Worm (Caenorhabditis elegans) whole organism, mixed stage, embryonic: ENCODE measurements around the gene F46E10.18.

Source experiments
- M03D4.4 ChIP-seq: sonication (generic microtip); optimal IDR thresholded peaks from 2 replicates; lab custom pipeline; 2017; ENCODE audit warnings: mild to moderate bottlenecking, missing genetic modification characterization, missing compliant biosample characterization
- bed-3 ChIP-seq: fragments of 200-800 bp; sonication (Bioruptor generic); optimal IDR thresholded peaks from 3 replicates; lab custom pipeline; 2018; ENCODE audit warnings: mild to moderate bottlenecking, missing genetic modification characterization, moderate library complexity, missing compliant biosample characterization
- ceh-39 ChIP-seq: fragments of 150-350 bp; optimal IDR thresholded peaks from 2 replicates; lab custom pipeline; 2014; ENCODE audit warnings: missing biosample characterization, missing genetic modification characterization
- ceh-43 ChIP-seq: fragments of 200-800 bp; sonication (Bioruptor generic); optimal IDR thresholded peaks from 2 replicates; lab custom pipeline; 2018; ENCODE audit warnings: mild to moderate bottlenecking, missing genetic modification characterization, moderate library complexity, missing compliant biosample characterization
- ceh-83 ChIP-seq: fragments of 200-800 bp; sonication (Bioruptor generic); optimal IDR thresholded peaks from 2 replicates; lab custom pipeline; 2018; ENCODE audit warnings: mild to moderate bottlenecking, missing genetic modification characterization, missing compliant biosample characterization
- cnd-1 ChIP-seq: fragments of 200-800 bp; sonication (Bioruptor generic); optimal IDR thresholded peaks from 2 replicates; lab custom pipeline; 2018; ENCODE audit warnings: mild to moderate bottlenecking, missing genetic modification characterization, missing compliant biosample characterization
- elt-1 ChIP-seq: sonication (generic microtip); optimal IDR thresholded peaks from 2 replicates; lab custom pipeline; 2017; ENCODE audit warnings: missing genetic modification characterization, mild to moderate bottlenecking, missing compliant biosample characterization, antibody characterized with exemption, moderate library complexity, borderline replicate concordance; ENCODE audit not compliant: insufficient read depth
- elt-3 ChIP-seq: fragments of 150-350 bp; optimal IDR thresholded peaks from 2 replicates; lab custom pipeline; 2014; ENCODE audit warnings: missing biosample characterization, missing genetic modification characterization
- flh-1 ChIP-seq: fragments of 200-800 bp; sonication (Bioruptor generic); optimal IDR thresholded peaks from 2 replicates; lab custom pipeline; 2018; ENCODE audit warnings: mild to moderate bottlenecking, missing genetic modification characterization, moderate library complexity, missing compliant biosample characterization
- ham-2 ChIP-seq: fragments of 200-800 bp; sonication (Bioruptor generic); optimal IDR thresholded peaks from 2 replicates; lab custom pipeline; 2018; ENCODE audit warnings: mild to moderate bottlenecking, missing genetic modification characterization, missing compliant biosample characterization
- hlh-1 ChIP-seq: fragments of 150-350 bp; optimal IDR thresholded peaks from 2 replicates; lab custom pipeline; 2014; ENCODE audit warnings: missing biosample characterization, missing genetic modification reagents, missing genetic modification characterization
- lin-13 ChIP-seq: fragments of 150-350 bp; optimal IDR thresholded peaks from 2 replicates; lab custom pipeline; 2014; ENCODE audit warnings: missing biosample characterization, missing genetic modification characterization
- lin-32 ChIP-seq: fragments of 200-800 bp; sonication (Bioruptor generic); optimal IDR thresholded peaks from 2 replicates; lab custom pipeline; 2018; ENCODE audit warnings: mild to moderate bottlenecking, missing genetic modification characterization, missing compliant biosample characterization
- lsy-2 ChIP-seq: fragments of 150-350 bp; optimal IDR thresholded peaks from 2 replicates; lab custom pipeline; 2014; ENCODE audit warnings: missing biosample characterization, missing genetic modification characterization
- mab-5 ChIP-seq: fragments of 150-350 bp; optimal IDR thresholded peaks from 2 replicates; lab custom pipeline; 2014; ENCODE audit warnings: missing biosample characterization, missing genetic modification characterization
- mep-1 ChIP-seq: fragments of 150-350 bp; optimal IDR thresholded peaks from 2 replicates; lab custom pipeline; 2017; ENCODE audit warnings: missing biosample characterization, missing genetic modification reagents, missing genetic modification characterization, inconsistent platforms
- mls-2 ChIP-seq: sonication (generic microtip); optimal IDR thresholded peaks from 2 replicates; lab custom pipeline; 2016; ENCODE audit warnings: mild to moderate bottlenecking, missing genetic modification characterization, moderate library complexity, missing compliant biosample characterization
- nhr-12 ChIP-seq: fragments of 150-350 bp; optimal IDR thresholded peaks from 2 replicates; lab custom pipeline; 2014; ENCODE audit warnings: missing biosample characterization, missing genetic modification characterization
- nhr-2 ChIP-seq: fragments of 150-350 bp; optimal IDR thresholded peaks from 2 replicates; lab custom pipeline; 2014; ENCODE audit warnings: missing biosample characterization, missing genetic modification characterization
- nhr-237 ChIP-seq: fragments of 150-350 bp; optimal IDR thresholded peaks from 2 replicates; lab custom pipeline; 2014; ENCODE audit warnings: missing biosample characterization, missing genetic modification characterization
- nhr-28 ChIP-seq: fragments of 150-350 bp; optimal IDR thresholded peaks from 2 replicates; lab custom pipeline; 2014; ENCODE audit warnings: missing biosample characterization, missing genetic modification characterization
- nhr-76 ChIP-seq: sonication (generic microtip); optimal IDR thresholded peaks from 2 replicates; lab custom pipeline; 2017; ENCODE audit warnings: missing biosample characterization, missing genetic modification characterization
- pha-4 ChIP-seq: fragments of 150-350 bp; optimal IDR thresholded peaks from 2 replicates; lab custom pipeline; 2018; ENCODE audit warnings: missing biosample characterization, missing genetic modification reagents, missing genetic modification characterization
- sem-2 ChIP-seq: fragments of 200-800 bp; sonication (Bioruptor generic); optimal IDR thresholded peaks from 2 replicates; lab custom pipeline; 2018; ENCODE audit warnings: mild to moderate bottlenecking, missing genetic modification characterization, missing compliant biosample characterization
- snpc-4 ChIP-seq: fragments of 150-350 bp; optimal IDR thresholded peaks from 2 replicates; lab custom pipeline; 2014; ENCODE audit warnings: missing biosample characterization, missing genetic modification characterization
- sptf-1 ChIP-seq: sonication (generic microtip); optimal IDR thresholded peaks from 2 replicates; lab custom pipeline; 2017; ENCODE audit warnings: mild to moderate bottlenecking, missing genetic modification characterization, moderate library complexity, missing compliant biosample characterization
- tbx-8 ChIP-seq: fragments of 200-800 bp; sonication (Bioruptor generic); optimal IDR thresholded peaks from 2 replicates; lab custom pipeline; 2018; ENCODE audit warnings: mild to moderate bottlenecking, missing genetic modification characterization, moderate library complexity, missing compliant biosample characterization
- unc-120 ChIP-seq: sonication (generic microtip); optimal IDR thresholded peaks from 2 replicates; lab custom pipeline; 2017; ENCODE audit warnings: missing genetic modification characterization, missing compliant biosample characterization; ENCODE audit not compliant: poor library complexity, severe bottlenecking
- unc-62 ChIP-seq: fragments of 150-350 bp; optimal IDR thresholded peaks from 2 replicates; lab custom pipeline; 2014; ENCODE audit warnings: missing biosample characterization, missing genetic modification reagents, missing genetic modification characterization
- ztf-11 ChIP-seq: fragments of 150-350 bp; optimal IDR thresholded peaks from 2 replicates; lab custom pipeline; 2014; ENCODE audit warnings: missing biosample characterization, missing genetic modification characterization

The F46E10.18 gene

ce11 chrV:6498441-6498840, 22.4 kb upstream of the F46E10.18 start:
- no peak for TF ChIP-seq nhr-2
- TF ChIP-seq nhr-12 (tag; lab: Kevin White, UChicago), result no peak
- TF ChIP-seq pha-4, result no peak
- TF ChIP-seq unc-120 (tag; lab: Kevin White, UChicago), result no peak
- TF ChIP-seq bed-3 (GFP tag; lab: Kevin White, UChicago), result no peak
- no peak for TF ChIP-seq lin-32
- TF ChIP-seq tbx-8 (GFP tag; lab: Kevin White, UChicago), result no peak
- TF ChIP-seq M03D4.4 (tag; lab: Kevin White, UChicago), result no peak
- no peak for TF ChIP-seq hlh-1 (tag; lab: Kevin White, UChicago)
- TF ChIP-seq lin-13, result no peak

- no peak for TF ChIP-seq sem-2 (GFP tag; lab: Kevin White, UChicago)
- no peak for TF ChIP-seq lin-32
- TF ChIP-seq elt-1 (tag; lab: Kevin White, UChicago), result no peak
- TF ChIP-seq pha-4, result no peak
- TF ChIP-seq ceh-39 (tag; lab: Kevin White, UChicago), result no peak
- no peak for TF ChIP-seq nhr-28 (tag; lab: Kevin White, UChicago)
- no peak for TF ChIP-seq elt-3 (tag; lab: Kevin White, UChicago)
- no peak for TF ChIP-seq mab-5
- TF ChIP-seq bed-3 (GFP tag; lab: Kevin White, UChicago), result no peak
- no peak for TF ChIP-seq ceh-43
- TF ChIP-seq, all 35 proteins: peak for 0
Observed at ce11 chrV:6498903-6499302, 21.9 kb upstream of the F46E10.18 start, which contains the start of gene W01A11.1. TSS of gene W01A11.1 (plus strand) at chrV:6499224.

ce11 chrV:6503158-6503557, 17.7 kb upstream of the F46E10.18 start:
- TF ChIP-seq unc-120 (tag; lab: Kevin White, UChicago), result no peak
- no peak for TF ChIP-seq mls-2
- TF ChIP-seq ceh-83, result no peak
- TF ChIP-seq unc-62 (GFP tag; lab: Kevin White, UChicago), result peak; percentile 9
- no peak for TF ChIP-seq snpc-4 (tag; lab: Kevin White, UChicago)
- no peak for TF ChIP-seq nhr-237 (tag; lab: Kevin White, UChicago)
- TF ChIP-seq mep-1 (tag; lab: Kevin White, UChicago), result no peak

ce11 chrV:6504131-6504827, 16.6 kb upstream of the F46E10.18 start, which contains the start of gene moc-2:
TSS of gene moc-2 (minus strand) at chrV:6504181.
- TF ChIP-seq flh-1 (GFP tag; lab: Kevin White, UChicago) (no peak), hlh-1 (tag; lab: Kevin White, UChicago) (no peak), ham-2 (GFP tag; lab: Kevin White, UChicago) (no peak), sptf-1 (no peak), mls-2 (no peak), lin-32 (no peak)

ce11 chrV:6505339-6505811, 15.5 kb upstream of the F46E10.18 start, which contains the start of gene W01A11.7:
TSS of gene W01A11.7 (minus strand) at chrV:6505389.
- TF ChIP-seq sem-2 (GFP tag; lab: Kevin White, UChicago) (no peak), unc-120 (tag; lab: Kevin White, UChicago) (no peak), ceh-83 (no peak), ceh-39 (tag; lab: Kevin White, UChicago) (no peak), nhr-12 (tag; lab: Kevin White, UChicago) (no peak), cnd-1 (tag; lab: Kevin White, UChicago) (no peak), pha-4 (no peak), lin-32 (no peak), tbx-8 (GFP tag; lab: Kevin White, UChicago) (no peak), snpc-4 (tag; lab: Kevin White, UChicago) (no peak), mab-5 (no peak), ham-2 (GFP tag; lab: Kevin White, UChicago) (no peak), unc-62 (GFP tag; lab: Kevin White, UChicago) (no peak), lsy-2 (no peak), M03D4.4 (tag; lab: Kevin White, UChicago) (no peak), ztf-11 (tag; lab: Kevin White, UChicago) (no peak), nhr-76 (tag; lab: Kevin White, UChicago) (no peak)
